Fruit fly (Drosophila melanogaster) whole organism, embryonic: ENCODE results near the gene flr.

Experiments
- CG16779 ChIP-seq: fragments of 200-800 bp; sonication (Bioruptor generic); IDR thresholded peaks from 2 replicates; pipeline ENCODE4 v1.3.6; 2022; ENCODE audit warnings: missing biosample characterization, missing genetic modification characterization
- CG2120 ChIP-seq: fragments of 200-800 bp; sonication (Bioruptor generic); optimal IDR thresholded peaks from 3 replicates; lab custom pipeline; 2016; ENCODE audit warnings: missing biosample characterization, missing genetic modification characterization
- CG3281 ChIP-seq: fragments of 200-800 bp; sonication (Bioruptor generic); optimal IDR thresholded peaks from 3 replicates; lab custom pipeline; 2017; ENCODE audit warnings: missing biosample characterization, mild to moderate bottlenecking, missing genetic modification characterization
- CG6765 ChIP-seq: fragments of 200-800 bp; sonication (Bioruptor generic); optimal IDR thresholded peaks from 3 replicates; lab custom pipeline; 2017; ENCODE audit warnings: missing biosample characterization, mild to moderate bottlenecking, missing genetic modification characterization
- Dll ChIP-seq: fragments of 200-800 bp; sonication (Bioruptor generic); IDR thresholded peaks from 4 replicates; pipeline ENCODE4 v1.3.6; 2022; ENCODE audit warnings: missing biosample characterization, missing genetic modification characterization; ENCODE audit not compliant: partially characterized antibody
- br ChIP-seq: fragments of >200 bp; optimal IDR thresholded peaks from 2 replicates; lab custom pipeline; 2017
- fru ChIP-seq: fragments of >200 bp; optimal IDR thresholded peaks from 2 replicates; lab custom pipeline; 2017
- jumu ChIP-seq: fragments of 200-800 bp; sonication (Bioruptor generic); optimal IDR thresholded peaks from 3 replicates; lab custom pipeline; 2016; ENCODE audit warnings: missing biosample characterization, missing genetic modification characterization
- twi ChIP-seq: fragments of 200-800 bp; optimal IDR thresholded peaks from 2 replicates; lab custom pipeline; 2019; ENCODE audit warnings: missing biosample characterization, mild to moderate bottlenecking, missing genetic modification characterization, moderate library complexity

- TF ChIP-seq jumu (GFP tag; lab: Kevin White, UChicago), result no peak
- no peak for TF ChIP-seq CG2120 (GFP tag; lab: Kevin White, UChicago)
- no peak for TF ChIP-seq Dll (GFP tag; lab: Robert Waterston, UW)
- no peak for TF ChIP-seq CG6765 (GFP tag; lab: Kevin White, UChicago)
- no peak for TF ChIP-seq br (lab: Kevin White, UChicago)
- no peak for TF ChIP-seq CG16779 (GFP tag; lab: Robert Waterston, UW)
- TF ChIP-seq twi (tag; lab: Kevin White, UChicago), result no peak
- TF ChIP-seq fru (lab: Kevin White, UChicago), result no peak
- TF ChIP-seq CG3281, result no peak
Observed at dm6 chr3L:13426573-13426972, 13.9 kb downstream of the flr start, which contains the start of gene CG14105.
